Worm (Caenorhabditis elegans) whole organism, early embryonic: ENCODE data around the gene kin-20.

Experiments used
- B0310.2 ChIP-seq: sonication (generic microtip); optimal IDR thresholded peaks from 2 replicates; lab custom pipeline; 2016; ENCODE audit warnings: mild to moderate bottlenecking, missing genetic modification characterization, missing compliant biosample characterization
- F13C5.2 ChIP-seq: sonication (generic microtip); optimal IDR thresholded peaks from 2 replicates; lab custom pipeline; 2017; ENCODE audit warnings: mild to moderate bottlenecking, missing genetic modification characterization, inconsistent platforms, missing compliant biosample characterization
- aly-1 ChIP-seq: sonication (generic microtip); optimal IDR thresholded peaks from 2 replicates; lab custom pipeline; 2016; ENCODE audit warnings: missing genetic modification characterization, missing compliant biosample characterization
- ama-1 ChIP-seq: fragments of 150-350 bp; optimal IDR thresholded peaks from 2 replicates; lab custom pipeline; 2014
- ceh-13 ChIP-seq: fragments of 200-800 bp; sonication (Bioruptor generic); optimal IDR thresholded peaks from 2 replicates; lab custom pipeline; 2018; ENCODE audit warnings: mild to moderate bottlenecking, missing genetic modification characterization, missing compliant biosample characterization
- ceh-36 ChIP-seq: sonication (generic microtip); optimal IDR thresholded peaks from 2 replicates; lab custom pipeline; 2016; ENCODE audit warnings: missing genetic modification characterization, inconsistent platforms, missing compliant biosample characterization
- ets-7 ChIP-seq: sonication (generic microtip); optimal IDR thresholded peaks from 2 replicates; lab custom pipeline; 2016; ENCODE audit warnings: missing genotype, missing genetic modification characterization, missing compliant biosample characterization
- flt-1 ChIP-seq: fragments of 200-800 bp; sonication (Bioruptor generic); IDR thresholded peaks from 2 replicates; pipeline ENCODE4 v1.3.6; 2022; ENCODE audit warnings: missing genetic modification characterization, missing compliant biosample characterization
- hmbx-1 ChIP-seq: sonication (generic microtip); optimal IDR thresholded peaks from 2 replicates; lab custom pipeline; 2016; ENCODE audit warnings: mild to moderate bottlenecking, missing genetic modification characterization, missing compliant biosample characterization
- hmg-4 ChIP-seq: fragments of 200-800 bp; sonication (Bioruptor generic); optimal IDR thresholded peaks from 2 replicates; lab custom pipeline; 2018; ENCODE audit warnings: mild to moderate bottlenecking, missing genetic modification characterization, missing compliant biosample characterization
- hnd-1 ChIP-seq: sonication (generic microtip); optimal IDR thresholded peaks from 2 replicates; lab custom pipeline; 2016; ENCODE audit warnings: missing genetic modification characterization, missing compliant biosample characterization
- pes-1 ChIP-seq: fragments of 200-800 bp; sonication (Bioruptor generic); IDR thresholded peaks from 2 replicates; pipeline ENCODE4 v1.3.6; 2022; ENCODE audit warnings: missing genetic modification reagents, missing genetic modification characterization, missing compliant biosample characterization
- scrt-1 ChIP-seq: fragments of 200-800 bp; sonication (Bioruptor generic); IDR thresholded peaks from 2 replicates; pipeline ENCODE4 v1.3.6; 2022; ENCODE audit warnings: missing genetic modification characterization, missing compliant biosample characterization
- sea-1 ChIP-seq: fragments of 200-800 bp; sonication (Bioruptor generic); conservative IDR thresholded peaks from 2 replicates; pipeline ENCODE4 v1.3.6; 2022; ENCODE audit warnings: missing genetic modification characterization, missing compliant biosample characterization
- tbx-11 ChIP-seq: fragments of 200-800 bp; sonication (Bioruptor generic); IDR thresholded peaks from 2 replicates; pipeline ENCODE4 v1.3.6; 2022; ENCODE audit warnings: missing genetic modification characterization, missing compliant biosample characterization
- tbx-37 ChIP-seq: fragments of 200-800 bp; sonication (Bioruptor generic); conservative IDR thresholded peaks from 2 replicates; pipeline ENCODE4 v1.3.6; 2022; ENCODE audit warnings: missing genetic modification reagents, missing genetic modification characterization, missing compliant biosample characterization
- tra-4 ChIP-seq: sonication (generic microtip); optimal IDR thresholded peaks from 2 replicates; lab custom pipeline; 2017; ENCODE audit warnings: missing genetic modification characterization, missing compliant biosample characterization

kin-20 gene

DNA sequence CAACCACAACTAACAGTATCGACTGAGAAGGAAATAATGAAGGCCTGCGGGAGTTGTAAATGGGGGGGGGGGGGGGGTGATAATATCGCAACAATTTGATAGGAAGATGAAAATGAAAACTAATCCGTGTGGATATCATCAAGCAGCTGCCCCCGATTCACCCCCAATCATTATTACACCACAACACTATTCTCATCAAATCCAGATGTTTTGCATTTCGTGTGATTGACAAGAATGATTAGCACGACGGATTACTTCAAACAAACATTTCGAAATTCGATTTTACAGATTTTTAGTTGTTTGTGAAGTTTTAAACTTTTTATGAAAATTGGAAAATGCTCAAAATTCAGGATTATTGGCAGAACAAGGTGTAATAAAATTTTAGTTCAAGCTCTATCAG is 53.4 kb downstream of the kin-20 start:
- TF ChIP-seq B0310.2 (tag; lab: Kevin White, UChicago) (no peak), tbx-11 (GFP tag; lab: Robert Waterston, UW) (no peak), ets-7 (tag; lab: Kevin White, UChicago) (no peak)

DNA sequence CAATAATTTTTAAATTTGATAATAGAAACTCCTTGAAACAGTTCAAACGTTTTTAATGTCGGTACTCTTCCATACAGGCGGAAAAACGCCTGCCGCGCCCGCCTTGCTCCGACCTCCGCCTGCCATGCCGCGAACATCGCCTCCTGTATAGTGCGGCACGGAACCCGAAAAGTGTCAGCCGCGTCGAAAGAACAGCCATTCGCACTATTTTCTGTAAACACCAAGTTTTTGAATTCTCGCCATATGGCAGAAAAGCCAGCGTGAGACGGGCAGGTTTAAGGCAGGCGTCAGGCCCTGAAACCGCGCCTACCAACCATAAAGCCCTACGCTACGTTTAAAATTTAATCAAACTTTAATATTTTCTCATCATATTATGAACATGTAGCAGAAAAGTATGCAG is 54.8 kb downstream of the kin-20 start:
- TF ChIP-seq tbx-37 (no peak), pes-1 (GFP tag; lab: Robert Waterston, UW) (no peak), scrt-1 (GFP tag; lab: Robert Waterston, UW) (no peak), ceh-13 (GFP tag; lab: Kevin White, UChicago) (no peak), ama-1 (lab: Kevin White, UChicago) (no peak), tbx-11 (GFP tag; lab: Robert Waterston, UW) (no peak), aly-1 (tag; lab: Kevin White, UChicago) (no peak), F13C5.2 (tag; lab: Kevin White, UChicago) (no peak), flt-1 (no peak), hnd-1 (tag; lab: Kevin White, UChicago) (no peak), sea-1 (GFP tag; lab: Robert Waterston, UW) (no peak), hmg-4 (no peak), B0310.2 (tag; lab: Kevin White, UChicago) (no peak), ets-7 (tag; lab: Kevin White, UChicago) (no peak), ceh-36 (no peak), hmbx-1 (tag; lab: Kevin White, UChicago) (no peak)

DNA sequence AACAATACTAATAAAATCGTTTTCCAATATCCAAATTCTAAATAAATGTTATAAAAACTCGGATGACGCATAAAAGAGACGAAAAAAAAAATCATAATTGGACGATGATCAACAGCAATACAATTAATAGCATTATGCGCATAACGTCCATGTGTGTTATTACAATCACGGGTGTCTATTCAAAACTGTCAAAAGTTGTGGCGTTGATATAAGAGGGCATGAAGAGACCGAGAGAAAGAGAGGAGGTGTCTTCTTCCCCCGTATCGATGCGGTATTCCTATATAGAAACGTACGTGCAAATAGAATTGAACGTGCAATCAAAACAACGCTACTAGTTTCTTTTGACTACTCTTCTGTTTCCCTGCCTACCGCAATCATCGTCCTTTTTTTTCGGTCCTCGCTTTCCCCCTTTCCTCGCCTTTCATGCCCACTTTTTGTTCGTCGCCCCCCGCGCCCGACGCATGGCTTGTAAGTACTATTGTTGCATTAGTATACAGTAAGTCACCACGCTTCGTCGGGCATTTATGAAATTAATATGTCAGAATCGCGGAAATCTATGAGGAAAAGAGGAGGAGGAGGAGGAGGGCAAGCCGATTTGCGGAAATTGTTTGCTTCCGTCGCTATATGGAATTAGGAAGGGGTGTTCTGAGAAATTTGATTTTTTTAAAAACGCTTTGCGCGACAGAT is 55.6 kb downstream of the kin-20 start:
- TF ChIP-seq tbx-37 = no peak
- TF ChIP-seq F13C5.2 (tag; lab: Kevin White, UChicago) = no peak
- TF ChIP-seq hmbx-1 (tag; lab: Kevin White, UChicago) = no peak
- TF ChIP-seq ama-1 (lab: Kevin White, UChicago) = no peak
- TF ChIP-seq tra-4 (tag; lab: Kevin White, UChicago) = no peak
- TF ChIP-seq aly-1 (tag; lab: Kevin White, UChicago) = no peak
- no peak for TF ChIP-seq sea-1 (GFP tag; lab: Robert Waterston, UW)
- TF ChIP-seq flt-1 = no peak
- TF ChIP-seq hmg-4 = no peak
- TF ChIP-seq pes-1 (GFP tag; lab: Robert Waterston, UW) = no peak
- TF ChIP-seq ceh-36 = no peak
- TF ChIP-seq B0310.2 (tag; lab: Kevin White, UChicago) = no peak
- TF ChIP-seq scrt-1 (GFP tag; lab: Robert Waterston, UW) = no peak
- no peak for TF ChIP-seq ceh-13 (GFP tag; lab: Kevin White, UChicago)
- no peak for TF ChIP-seq hnd-1 (tag; lab: Kevin White, UChicago)
- TF ChIP-seq ets-7 (tag; lab: Kevin White, UChicago) = no peak
- no peak for TF ChIP-seq tbx-11 (GFP tag; lab: Robert Waterston, UW)

DNA sequence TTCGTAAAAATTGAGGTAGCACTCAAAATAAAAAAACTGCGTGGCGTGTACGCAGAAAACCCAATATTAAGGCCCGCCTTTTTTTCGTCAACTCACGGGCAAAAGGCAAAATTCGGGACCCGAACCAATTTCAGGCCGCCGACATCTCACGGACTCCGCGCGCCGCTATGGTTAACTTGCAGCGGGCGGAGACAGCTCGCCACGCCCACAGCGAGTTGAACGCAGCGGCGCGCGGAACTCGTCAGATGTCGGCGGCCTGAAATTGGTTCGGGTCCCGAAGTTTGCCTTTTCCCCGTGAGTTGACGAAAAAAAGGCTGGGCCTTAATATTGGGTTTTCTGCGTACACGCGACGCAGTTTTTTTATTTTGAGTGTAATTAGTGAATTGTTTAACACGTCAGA is 56.5 kb downstream of the kin-20 start:
- TF ChIP-seq pes-1 (GFP tag; lab: Robert Waterston, UW) (0 out of 2 replicates have a peak, but pooled peaks have one; percentile 32), ceh-13 (GFP tag; lab: Kevin White, UChicago) (no peak), F13C5.2 (tag; lab: Kevin White, UChicago) (no peak), sea-1 (GFP tag; lab: Robert Waterston, UW) (no peak), hnd-1 (tag; lab: Kevin White, UChicago) (no peak), hmg-4 (no peak), tbx-37 (no peak)
